Fruit fly (Drosophila melanogaster) whole organism, embryonic: ENCODE data around the gene CG7080.
A peak's percentile ranks its signal among the peaks of the same experiment; 100 is the strongest.

ENCODE experiments used
- Antp ChIP-seq: fragments of 200-800 bp; sonication (Bioruptor generic); optimal IDR thresholded peaks from 3 replicates; lab custom pipeline; 2016; ENCODE audit warnings: missing biosample characterization, missing genetic modification characterization
- CG10321 ChIP-seq: fragments of 200-800 bp; sonication (Bioruptor generic); IDR thresholded peaks from 2 replicates; pipeline ENCODE4 v1.3.6; 2022; ENCODE audit warnings: missing biosample characterization, missing genetic modification characterization
- CG10959 ChIP-seq: fragments of 200-800 bp; sonication (Bioruptor generic); IDR thresholded peaks from 2 replicates; pipeline ENCODE4 v1.3.6; 2022; ENCODE audit warnings: missing biosample characterization, missing genetic modification characterization
- CG11456 ChIP-seq: fragments of 200-800 bp; sonication (Bioruptor generic); IDR thresholded peaks from 3 replicates; pipeline ENCODE4 v1.3.6; 2022; ENCODE audit warnings: missing biosample characterization, missing genetic modification characterization
- CG12155 ChIP-seq: fragments of 200-800 bp; sonication (Bioruptor generic); optimal IDR thresholded peaks from 3 replicates; lab custom pipeline; 2016; ENCODE audit warnings: missing biosample characterization, missing genetic modification characterization
- CG14014 ChIP-seq: fragments of 200-800 bp; sonication (Bioruptor generic); IDR thresholded peaks from 2 replicates; pipeline ENCODE4 v1.3.6; 2022; ENCODE audit warnings: missing biosample characterization, missing genetic modification characterization
- CG15601 ChIP-seq: fragments of 200-800 bp; sonication (Bioruptor generic); optimal IDR thresholded peaks from 3 replicates; lab custom pipeline; 2019; ENCODE audit warnings: missing biosample characterization, mild to moderate bottlenecking, missing genetic modification characterization, moderate library complexity
- CG2116 ChIP-seq: fragments of 200-800 bp; sonication (Bioruptor generic); optimal IDR thresholded peaks from 3 replicates; lab custom pipeline; 2018; ENCODE audit warnings: missing biosample characterization, mild to moderate bottlenecking, missing genetic modification characterization
- CG32767 ChIP-seq: fragments of 200-800 bp; sonication (Bioruptor generic); IDR thresholded peaks from 2 replicates; pipeline ENCODE4 v1.3.6; 2022; ENCODE audit warnings: missing biosample characterization, missing genetic modification characterization
- CG32772 ChIP-seq: fragments of 200-800 bp; sonication (Bioruptor generic); IDR thresholded peaks from 2 replicates; pipeline ENCODE4 v1.3.6; 2022; ENCODE audit warnings: missing biosample characterization, missing genetic modification characterization
- CG5953 ChIP-seq: fragments of 200-800 bp; sonication (Bioruptor generic); IDR thresholded peaks from 2 replicates; pipeline ENCODE4 v1.3.6; 2022; ENCODE audit warnings: missing biosample characterization, missing genetic modification characterization
- CG6689 ChIP-seq: fragments of 200-800 bp; sonication (Bioruptor generic); IDR thresholded peaks from 2 replicates; pipeline ENCODE4 v1.3.6; 2022; ENCODE audit warnings: missing biosample characterization, missing genetic modification characterization
- CG7357 ChIP-seq: fragments of 200-800 bp; sonication (Bioruptor generic); IDR thresholded peaks from 3 replicates; pipeline ENCODE4 v1.3.6; 2022; ENCODE audit warnings: missing biosample characterization, missing genetic modification characterization
- CG7839 ChIP-seq: fragments of 200-800 bp; sonication (Bioruptor generic); optimal IDR thresholded peaks from 3 replicates; lab custom pipeline; 2018; ENCODE audit warnings: missing biosample characterization, mild to moderate bottlenecking, missing genetic modification characterization, moderate library complexity
- CG9817 ChIP-seq: fragments of 200-800 bp; sonication (Bioruptor generic); optimal IDR thresholded peaks from 2 replicates; lab custom pipeline; 2018; ENCODE audit warnings: missing biosample characterization, mild to moderate bottlenecking, missing genetic modification characterization, moderate library complexity
- CG9932 ChIP-seq: fragments of 200-800 bp; sonication (Bioruptor generic); IDR thresholded peaks from 2 replicates; pipeline ENCODE4 v1.3.6; 2022; ENCODE audit warnings: missing biosample characterization, missing genetic modification characterization
- CTCF ChIP-seq: fragments of 200-800 bp; sonication (Bioruptor generic); optimal IDR thresholded peaks from 2 replicates; lab custom pipeline; 2017; ENCODE audit warnings: missing biosample characterization, mild to moderate bottlenecking, missing genetic modification characterization, moderate library complexity
- Fer1 ChIP-seq: fragments of 200-800 bp; sonication (Bioruptor generic); optimal IDR thresholded peaks from 2 replicates; lab custom pipeline; 2017; ENCODE audit warnings: missing biosample characterization, mild to moderate bottlenecking, missing genetic modification characterization
- HLH4C ChIP-seq: fragments of 200-800 bp; sonication (Bioruptor generic); IDR thresholded peaks from 3 replicates; pipeline ENCODE4 v1.3.6; 2022; ENCODE audit warnings: missing biosample characterization, missing genetic modification characterization; ENCODE audit not compliant: partially characterized antibody
- HLH54F ChIP-seq: fragments of 200-800 bp; sonication (Bioruptor generic); optimal IDR thresholded peaks from 3 replicates; lab custom pipeline; 2016; ENCODE audit warnings: missing biosample characterization, missing genetic modification characterization
- Lpt ChIP-seq: fragments of >200 bp; optimal IDR thresholded peaks from 2 replicates; lab custom pipeline; 2018; ENCODE audit warnings: missing biosample characterization, missing genetic modification characterization
- Rfx ChIP-seq: fragments of 200-800 bp; sonication (Bioruptor generic); IDR thresholded peaks from 2 replicates; pipeline ENCODE4 v1.3.6; 2022; ENCODE audit warnings: missing biosample characterization, missing genetic modification characterization
- Sox102F ChIP-seq: fragments of 200-800 bp; sonication (Bioruptor generic); optimal IDR thresholded peaks from 2 replicates; lab custom pipeline; 2018; ENCODE audit warnings: missing biosample characterization, mild to moderate bottlenecking, missing genetic modification characterization, moderate library complexity
- Trl ChIP-seq, 3 experiments: fragments of >200 bp in 2 of 3; fragments of 200-800 bp in 1 of 3; sonication (Bioruptor generic) in 1 of 3; optimal IDR thresholded peaks; 2 replicates in 1 of 3; 3 replicates in 2 of 3; lab custom pipeline; 2016 to 2017; ENCODE audit warnings: missing biosample characterization in 1 of 3, missing genetic modification characterization in 1 of 3
- Xrp1 ChIP-seq: fragments of 200-800 bp; sonication (Bioruptor generic); IDR thresholded peaks from 2 replicates; pipeline ENCODE4 v1.3.6; 2022; ENCODE audit warnings: missing biosample characterization, missing genetic modification characterization
- ac ChIP-seq: fragments of 200-800 bp; sonication (Bioruptor generic); optimal IDR thresholded peaks from 3 replicates; lab custom pipeline; 2017; ENCODE audit warnings: missing biosample characterization, mild to moderate bottlenecking, missing genetic modification characterization
- chinmo ChIP-seq: fragments of 200-800 bp; sonication (Bioruptor generic); IDR thresholded peaks from 4 replicates; pipeline ENCODE4 v1.3.6; 2022; ENCODE audit warnings: missing biosample characterization, missing genetic modification characterization; ENCODE audit not compliant: partially characterized antibody
- chn ChIP-seq: fragments of 200-800 bp; sonication (Bioruptor generic); optimal IDR thresholded peaks from 2 replicates; lab custom pipeline; 2016; ENCODE audit warnings: missing biosample characterization, missing genetic modification characterization
- da ChIP-seq: fragments of 200-800 bp; sonication (Bioruptor generic); optimal IDR thresholded peaks from 2 replicates; lab custom pipeline; 2016; ENCODE audit warnings: missing biosample characterization, missing genetic modification characterization
- dysf ChIP-seq: fragments of 200-800 bp; sonication (Bioruptor generic); IDR thresholded peaks from 3 replicates; pipeline ENCODE4 v1.3.6; 2022; ENCODE audit warnings: missing biosample characterization, missing genetic modification characterization
- emc ChIP-seq: fragments of 200-800 bp; sonication (Bioruptor generic); optimal IDR thresholded peaks from 2 replicates; lab custom pipeline; 2016; ENCODE audit warnings: missing biosample characterization, missing genetic modification characterization
- gsb-n ChIP-seq: fragments of 200-800 bp; sonication (Bioruptor generic); optimal IDR thresholded peaks from 3 replicates; lab custom pipeline; 2018; ENCODE audit warnings: missing biosample characterization, mild to moderate bottlenecking, missing genetic modification characterization
- ind ChIP-seq: fragments of 200-800 bp; sonication (Bioruptor generic); optimal IDR thresholded peaks from 3 replicates; lab custom pipeline; 2016; ENCODE audit warnings: missing biosample characterization, missing genetic modification characterization
- jigr1 ChIP-seq: fragments of 200-800 bp; sonication (Bioruptor generic); IDR thresholded peaks from 3 replicates; pipeline ENCODE4 v1.3.6; 2022; ENCODE audit warnings: missing biosample characterization, missing genetic modification characterization
- knrl ChIP-seq: fragments of 200-800 bp; sonication (Bioruptor generic); IDR thresholded peaks from 3 replicates; pipeline ENCODE4 v1.3.6; 2022; ENCODE audit warnings: missing biosample characterization, missing genetic modification characterization; ENCODE audit not compliant: partially characterized antibody
- lab ChIP-seq: fragments of 200-800 bp; sonication (Bioruptor generic); optimal IDR thresholded peaks from 3 replicates; lab custom pipeline; 2017; ENCODE audit warnings: missing biosample characterization, missing genetic modification characterization, mild to moderate bottlenecking, moderate library complexity, missing genetic modification reagents
- mam ChIP-seq: fragments of 200-800 bp; sonication (Bioruptor generic); optimal IDR thresholded peaks from 3 replicates; lab custom pipeline; 2016; ENCODE audit warnings: missing biosample characterization, missing genetic modification characterization
- nerfin-1 ChIP-seq: fragments of 200-800 bp; sonication (Bioruptor generic); optimal IDR thresholded peaks from 3 replicates; lab custom pipeline; 2019; ENCODE audit warnings: missing biosample characterization, mild to moderate bottlenecking, missing genetic modification characterization, moderate library complexity
- nmo ChIP-seq: fragments of 200-800 bp; sonication (Bioruptor generic); optimal IDR thresholded peaks from 2 replicates; lab custom pipeline; 2018; ENCODE audit warnings: missing biosample characterization, mild to moderate bottlenecking, missing genetic modification characterization, moderate library complexity
- nom ChIP-seq: fragments of 200-800 bp; sonication (Bioruptor generic); optimal IDR thresholded peaks from 2 replicates; lab custom pipeline; 2017; ENCODE audit warnings: missing biosample characterization, missing genetic modification characterization, mild to moderate bottlenecking, moderate library complexity, missing genetic modification reagents
- oc ChIP-seq: fragments of 200-800 bp; sonication (Bioruptor generic); optimal IDR thresholded peaks from 2 replicates; lab custom pipeline; 2018; ENCODE audit warnings: missing biosample characterization, mild to moderate bottlenecking, missing genetic modification characterization, moderate library complexity
- peb ChIP-seq: fragments of 200-800 bp; sonication (Bioruptor generic); IDR thresholded peaks from 2 replicates; pipeline ENCODE4 v1.3.6; 2022; ENCODE audit warnings: missing biosample characterization, missing genetic modification characterization
- sima ChIP-seq: fragments of 200-800 bp; sonication (Bioruptor generic); optimal IDR thresholded peaks from 2 replicates; lab custom pipeline; 2016; ENCODE audit warnings: missing biosample characterization, missing genetic modification characterization
- slbo ChIP-seq: fragments of 200-800 bp; sonication (Bioruptor generic); IDR thresholded peaks from 2 replicates; pipeline ENCODE4 v1.3.6; 2022; ENCODE audit warnings: missing biosample characterization, missing genetic modification characterization
- slou ChIP-seq: fragments of 200-800 bp; sonication (Bioruptor generic); optimal IDR thresholded peaks from 3 replicates; lab custom pipeline; 2016; ENCODE audit warnings: missing biosample characterization, missing genetic modification characterization
- sna ChIP-seq: fragments of 200-800 bp; sonication (Bioruptor generic); IDR thresholded peaks from 2 replicates; pipeline ENCODE4 v1.3.6; 2022; ENCODE audit warnings: missing biosample characterization, missing genetic modification characterization; ENCODE audit not compliant: partially characterized antibody
- sob ChIP-seq: fragments of 200-800 bp; sonication (Bioruptor generic); IDR thresholded peaks from 2 replicates; pipeline ENCODE4 v1.3.6; 2022; ENCODE audit warnings: missing biosample characterization, missing genetic modification characterization
- zen2 ChIP-seq: fragments of 200-800 bp; sonication (Bioruptor generic); IDR thresholded peaks from 3 replicates; pipeline ENCODE4 v1.3.6; 2022; ENCODE audit warnings: missing biosample characterization, missing genetic modification characterization; ENCODE audit not compliant: partially characterized antibody
- zfh1 ChIP-seq: fragments of 200-800 bp; sonication (Bioruptor generic); IDR thresholded peaks from 3 replicates; pipeline ENCODE4 v1.3.6; 2022; ENCODE audit warnings: missing biosample characterization, missing genetic modification characterization
- zfh2 ChIP-seq: fragments of 200-800 bp; sonication (Bioruptor generic); optimal IDR thresholded peaks from 2 replicates; lab custom pipeline; 2016; ENCODE audit warnings: missing biosample characterization, missing genetic modification characterization

CG7080 gene

DNA sequence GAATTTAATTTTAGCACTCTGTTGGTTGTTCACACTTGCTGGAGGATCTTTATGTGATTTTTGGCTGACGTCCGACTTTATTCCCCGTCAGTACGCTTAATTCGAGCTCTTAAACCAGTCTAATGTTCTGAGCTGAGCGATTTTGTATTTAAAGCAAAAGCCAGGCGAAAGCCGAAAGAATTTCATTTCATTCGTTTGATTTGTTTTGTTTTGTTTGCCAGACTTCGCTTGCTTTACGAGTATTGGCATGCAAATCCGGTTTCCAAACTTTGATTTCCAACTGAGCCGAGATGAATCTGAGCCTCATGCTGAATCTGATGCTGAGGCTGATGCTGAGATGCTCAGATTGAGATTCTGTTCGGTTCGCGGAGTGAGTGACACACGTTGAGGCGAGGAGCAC, 5.0 kb downstream of the CG7080 start, which contains the start of gene CG5391 (continued):
- TF ChIP-seq CG5953, result no peak
- no peak for TF ChIP-seq HLH54F (GFP tag; lab: Kevin White, UChicago)
- TF ChIP-seq CG14014, result no peak
- no peak for TF ChIP-seq zen2 (GFP tag; lab: Robert Waterston, UW)
- no peak for TF ChIP-seq CG11456
- TF ChIP-seq, all 482 proteins: peak for 0

DNA sequence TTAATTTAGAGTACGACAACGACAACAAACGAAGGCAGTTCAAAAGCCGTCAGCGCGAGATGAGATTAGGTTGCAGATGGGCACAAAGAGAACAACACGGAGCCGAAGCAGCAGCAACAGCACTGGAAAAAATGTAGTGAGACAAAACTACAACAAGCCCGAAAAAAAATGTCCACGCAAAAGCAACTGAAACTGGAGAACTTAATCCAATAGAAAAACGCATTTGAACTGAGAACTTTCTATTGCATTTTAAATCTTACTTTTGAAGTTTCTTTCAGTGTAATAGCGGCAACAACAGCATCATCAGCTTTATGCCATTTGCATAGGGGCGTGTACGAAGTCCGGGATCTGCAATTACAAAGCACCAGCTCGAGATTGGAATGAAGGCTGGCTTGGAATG, 10.4 kb downstream of the CG7080 start:
- TF ChIP-seq Antp (GFP tag; lab: Kevin White, UChicago) (peak; percentile 20), CG10321 (GFP tag; lab: Robert Waterston, UW) (no peak), Lpt (no peak), ind (GFP tag; lab: Kevin White, UChicago) (peak; percentile 8), oc (tag; lab: Kevin White, UChicago) (no peak), slbo (GFP tag; lab: Robert Waterston, UW) (peak; percentile 19; the same call in 1 of the 2 replicates), lab (GFP tag; lab: Kevin White, UChicago) (peak; percentile 39), CG7357 (GFP tag; lab: Robert Waterston, UW) (no peak), CG15601 (tag; lab: Kevin White, UChicago) (no peak), CTCF (GFP tag; lab: Kevin White, UChicago) (no peak), Xrp1 (peak; percentile 59), emc (GFP tag; lab: Kevin White, UChicago) (no peak), ac (GFP tag; lab: Kevin White, UChicago) (no peak), CG11456 (no peak), CG9817 (no peak), sna (GFP tag; lab: Robert Waterston, UW) (no peak), sima (GFP tag; lab: Kevin White, UChicago) (no peak), nom (GFP tag; lab: Kevin White, UChicago) (peak; percentile 33), CG6689 (GFP tag; lab: Robert Waterston, UW) (no peak), peb (GFP tag; lab: Robert Waterston, UW) (no peak), gsb-n (tag; lab: Kevin White, UChicago) (no peak), chn (GFP tag; lab: Kevin White, UChicago) (no peak), Trl (optimal IDR thresholded peaks at IDR 0.05; lab: Kevin White, UChicago) (no peak), Trl (GFP tag; optimal IDR thresholded peaks at IDR 0.05; lab: Kevin White, UChicago) (no peak), CG7839 (tag; lab: Kevin White, UChicago) (peak; percentile 36), CG9932 (GFP tag; lab: Robert Waterston, UW) (no peak), zfh2 (no peak), nerfin-1 (tag; lab: Kevin White, UChicago) (no peak), nmo (peak; percentile 11), sob (GFP tag; lab: Robert Waterston, UW) (peak; percentile 37; the same call in 1 of the 2 replicates), zfh1 (GFP tag; lab: Robert Waterston, UW) (0 out of 3 replicates have a peak, but pooled peaks have one; percentile 32), knrl (GFP tag; lab: Robert Waterston, UW) (no peak), zen2 (GFP tag; lab: Robert Waterston, UW) (no peak), Fer1 (GFP tag; lab: Kevin White, UChicago) (no peak), Rfx (GFP tag; lab: Robert Waterston, UW) (0 out of 2 replicates have a peak, but pooled peaks have one; percentile 15), HLH4C (GFP tag; lab: Robert Waterston, UW) (no peak), dysf (GFP tag; lab: Robert Waterston, UW) (0 out of 3 replicates have a peak, but pooled peaks have one; percentile 48), mam (peak; percentile 6), CG2116 (no peak), chinmo (GFP tag; lab: Robert Waterston, UW) (no peak), CG32772 (GFP tag; lab: Robert Waterston, UW) (peak; percentile 25; the same call in 1 of the 2 replicates), da (no peak), jigr1 (GFP tag; lab: Robert Waterston, UW) (no peak), CG12155 (GFP tag; lab: Kevin White, UChicago) (no peak), CG32767 (GFP tag; lab: Robert Waterston, UW) (no peak), CG10959 (GFP tag; lab: Robert Waterston, UW) (no peak), slou (no peak), Sox102F (peak; percentile 12)
